Worm (Caenorhabditis elegans) whole organism, mixed stage, embryonic: Measurements from ENCODE around the gene Y57G11C.43.

Experiments used
- ceh-43 ChIP-seq: fragments of 200-800 bp; sonication (Bioruptor generic); optimal IDR thresholded peaks from 2 replicates; lab custom pipeline; 2018; ENCODE audit warnings: mild to moderate bottlenecking, missing genetic modification characterization, moderate library complexity, missing compliant biosample characterization
- ces-1 ChIP-seq: fragments of 150-350 bp; optimal IDR thresholded peaks from 2 replicates; lab custom pipeline; 2014; ENCODE audit warnings: missing biosample characterization, missing genetic modification reagents, missing genetic modification characterization
- cnd-1 ChIP-seq: fragments of 200-800 bp; sonication (Bioruptor generic); optimal IDR thresholded peaks from 2 replicates; lab custom pipeline; 2018; ENCODE audit warnings: mild to moderate bottlenecking, missing genetic modification characterization, missing compliant biosample characterization
- drap-1 ChIP-seq: fragments of 200-800 bp; sonication (Bioruptor generic); optimal IDR thresholded peaks from 3 replicates; lab custom pipeline; 2018; ENCODE audit warnings: mild to moderate bottlenecking, missing genetic modification characterization, missing compliant biosample characterization
- elt-1 ChIP-seq: sonication (generic microtip); optimal IDR thresholded peaks from 2 replicates; lab custom pipeline; 2017; ENCODE audit warnings: missing genetic modification characterization, mild to moderate bottlenecking, missing compliant biosample characterization, antibody characterized with exemption, moderate library complexity, borderline replicate concordance; ENCODE audit not compliant: insufficient read depth
- elt-3 ChIP-seq: fragments of 150-350 bp; optimal IDR thresholded peaks from 2 replicates; lab custom pipeline; 2014; ENCODE audit warnings: missing biosample characterization, missing genetic modification characterization
- flh-1 ChIP-seq: fragments of 200-800 bp; sonication (Bioruptor generic); optimal IDR thresholded peaks from 2 replicates; lab custom pipeline; 2018; ENCODE audit warnings: mild to moderate bottlenecking, missing genetic modification characterization, moderate library complexity, missing compliant biosample characterization
- ham-2 ChIP-seq: fragments of 200-800 bp; sonication (Bioruptor generic); optimal IDR thresholded peaks from 2 replicates; lab custom pipeline; 2018; ENCODE audit warnings: mild to moderate bottlenecking, missing genetic modification characterization, missing compliant biosample characterization
- hlh-1 ChIP-seq: fragments of 150-350 bp; optimal IDR thresholded peaks from 2 replicates; lab custom pipeline; 2014; ENCODE audit warnings: missing biosample characterization, missing genetic modification reagents, missing genetic modification characterization
- lin-13 ChIP-seq: fragments of 150-350 bp; optimal IDR thresholded peaks from 2 replicates; lab custom pipeline; 2014; ENCODE audit warnings: missing biosample characterization, missing genetic modification characterization
- lin-32 ChIP-seq: fragments of 200-800 bp; sonication (Bioruptor generic); optimal IDR thresholded peaks from 2 replicates; lab custom pipeline; 2018; ENCODE audit warnings: mild to moderate bottlenecking, missing genetic modification characterization, missing compliant biosample characterization
- lsy-2 ChIP-seq: fragments of 150-350 bp; optimal IDR thresholded peaks from 2 replicates; lab custom pipeline; 2014; ENCODE audit warnings: missing biosample characterization, missing genetic modification characterization
- mab-5 ChIP-seq: fragments of 150-350 bp; optimal IDR thresholded peaks from 2 replicates; lab custom pipeline; 2014; ENCODE audit warnings: missing biosample characterization, missing genetic modification characterization
- mep-1 ChIP-seq: fragments of 150-350 bp; optimal IDR thresholded peaks from 2 replicates; lab custom pipeline; 2017; ENCODE audit warnings: missing biosample characterization, missing genetic modification reagents, missing genetic modification characterization, inconsistent platforms
- mls-2 ChIP-seq: sonication (generic microtip); optimal IDR thresholded peaks from 2 replicates; lab custom pipeline; 2016; ENCODE audit warnings: mild to moderate bottlenecking, missing genetic modification characterization, moderate library complexity, missing compliant biosample characterization
- nhr-12 ChIP-seq: fragments of 150-350 bp; optimal IDR thresholded peaks from 2 replicates; lab custom pipeline; 2014; ENCODE audit warnings: missing biosample characterization, missing genetic modification characterization
- nhr-2 ChIP-seq: fragments of 150-350 bp; optimal IDR thresholded peaks from 2 replicates; lab custom pipeline; 2014; ENCODE audit warnings: missing biosample characterization, missing genetic modification characterization
- nhr-237 ChIP-seq: fragments of 150-350 bp; optimal IDR thresholded peaks from 2 replicates; lab custom pipeline; 2014; ENCODE audit warnings: missing biosample characterization, missing genetic modification characterization
- nhr-28 ChIP-seq: fragments of 150-350 bp; optimal IDR thresholded peaks from 2 replicates; lab custom pipeline; 2014; ENCODE audit warnings: missing biosample characterization, missing genetic modification characterization
- nhr-76 ChIP-seq: sonication (generic microtip); optimal IDR thresholded peaks from 2 replicates; lab custom pipeline; 2017; ENCODE audit warnings: missing biosample characterization, missing genetic modification characterization
- pha-4 ChIP-seq: fragments of 150-350 bp; optimal IDR thresholded peaks from 2 replicates; lab custom pipeline; 2018; ENCODE audit warnings: missing biosample characterization, missing genetic modification reagents, missing genetic modification characterization
- snpc-4 ChIP-seq: fragments of 150-350 bp; optimal IDR thresholded peaks from 2 replicates; lab custom pipeline; 2014; ENCODE audit warnings: missing biosample characterization, missing genetic modification characterization
- sptf-1 ChIP-seq: sonication (generic microtip); optimal IDR thresholded peaks from 2 replicates; lab custom pipeline; 2017; ENCODE audit warnings: mild to moderate bottlenecking, missing genetic modification characterization, moderate library complexity, missing compliant biosample characterization
- tbx-8 ChIP-seq: fragments of 200-800 bp; sonication (Bioruptor generic); optimal IDR thresholded peaks from 2 replicates; lab custom pipeline; 2018; ENCODE audit warnings: mild to moderate bottlenecking, missing genetic modification characterization, moderate library complexity, missing compliant biosample characterization
- unc-62 ChIP-seq: fragments of 150-350 bp; optimal IDR thresholded peaks from 2 replicates; lab custom pipeline; 2014; ENCODE audit warnings: missing biosample characterization, missing genetic modification reagents, missing genetic modification characterization
- zip-8 ChIP-seq: fragments of 150-350 bp; optimal IDR thresholded peaks from 2 replicates; lab custom pipeline; 2014; ENCODE audit warnings: missing biosample characterization, missing genetic modification characterization
- ztf-11 ChIP-seq: fragments of 150-350 bp; optimal IDR thresholded peaks from 2 replicates; lab custom pipeline; 2014; ENCODE audit warnings: missing biosample characterization, missing genetic modification characterization

The Y57G11C.43 gene

ce11 chrIV:14757786-14758185 is 11.5 kb upstream of the Y57G11C.43 start:
- no peak for TF ChIP-seq elt-1 (tag; lab: Kevin White, UChicago)
- no peak for TF ChIP-seq zip-8
- TF ChIP-seq tbx-8 (GFP tag; lab: Kevin White, UChicago), result no peak
- no peak for TF ChIP-seq hlh-1 (tag; lab: Kevin White, UChicago)
- TF ChIP-seq nhr-237 (tag; lab: Kevin White, UChicago), result no peak
- TF ChIP-seq nhr-28 (tag; lab: Kevin White, UChicago), result no peak
- TF ChIP-seq ham-2 (GFP tag; lab: Kevin White, UChicago), result no peak
- TF ChIP-seq sptf-1 (tag; lab: Kevin White, UChicago), result no peak
- no peak for TF ChIP-seq nhr-76 (tag; lab: Kevin White, UChicago)

- TF ChIP-seq elt-3 (no peak), snpc-4 (tag; lab: Kevin White, UChicago) (no peak), lin-13 (no peak), elt-1 (tag; lab: Kevin White, UChicago) (no peak), nhr-28 (tag; lab: Kevin White, UChicago) (no peak), ces-1 (GFP tag; lab: Kevin White, UChicago) (no peak), nhr-2 (tag; lab: Kevin White, UChicago) (no peak), mls-2 (no peak)
- TF ChIP-seq, all 35 proteins: peak for 0
Measured at ce11 chrIV:14759662-14760061, 9.6 kb upstream of the Y57G11C.43 start.

- no peak for TF ChIP-seq elt-1 (tag; lab: Kevin White, UChicago)
- no peak for TF ChIP-seq ceh-43 (GFP tag; lab: Kevin White, UChicago)
- no peak for TF ChIP-seq nhr-237 (tag; lab: Kevin White, UChicago)
- TF ChIP-seq ztf-11 (tag; lab: Kevin White, UChicago), result no peak
- TF ChIP-seq zip-8, result no peak
- no peak for TF ChIP-seq nhr-28 (tag; lab: Kevin White, UChicago)
- TF ChIP-seq unc-62 (GFP tag; lab: Kevin White, UChicago), result no peak
- no peak for TF ChIP-seq lin-13
- TF ChIP-seq drap-1 (GFP tag; lab: Kevin White, UChicago), result no peak
- TF ChIP-seq nhr-2 (tag; lab: Kevin White, UChicago), result no peak
- no peak for TF ChIP-seq flh-1
- no peak for TF ChIP-seq mab-5
- TF ChIP-seq elt-3, result no peak
- TF ChIP-seq mls-2, result no peak
- TF ChIP-seq lsy-2 (tag; lab: Kevin White, UChicago), result no peak
- TF ChIP-seq tbx-8 (GFP tag; lab: Kevin White, UChicago), result no peak
- TF ChIP-seq pha-4, result no peak
- TF ChIP-seq nhr-12 (tag; lab: Kevin White, UChicago), result no peak
- TF ChIP-seq snpc-4 (tag; lab: Kevin White, UChicago), result no peak
- no peak for TF ChIP-seq sptf-1 (tag; lab: Kevin White, UChicago)
Measured at ce11 chrIV:14760845-14761244, 8.4 kb upstream of the Y57G11C.43 start, which contains the start of gene ptp-5.2. TSS of gene ptp-5.2 (minus strand) at chrIV:14760945.

ce11 chrIV:14763348-14763747 is 5.9 kb upstream of the Y57G11C.43 start:
- TF ChIP-seq ces-1 (GFP tag; lab: Kevin White, UChicago) (peak; percentile 12), unc-62 (GFP tag; lab: Kevin White, UChicago) (peak; percentile 43), mep-1 (peak; percentile 26)

ce11 chrIV:14763938-14764718 is 5.1 kb upstream of the Y57G11C.43 start:
- no peak for TF ChIP-seq lin-32 (GFP tag; lab: Kevin White, UChicago)
- TF ChIP-seq mls-2, result no peak
- no peak for TF ChIP-seq zip-8
- TF ChIP-seq hlh-1 (tag; lab: Kevin White, UChicago), result no peak
- no peak for TF ChIP-seq elt-3
- no peak for TF ChIP-seq nhr-237 (tag; lab: Kevin White, UChicago)

- TF ChIP-seq pha-4 (no peak), flh-1 (no peak), cnd-1 (tag; lab: Kevin White, UChicago) (no peak)
Measured at ce11 chrIV:14764719-14765173, 4.5 kb upstream of the Y57G11C.43 start.
